Fruit fly (Drosophila melanogaster) whole organism, prepupa: ENCODE results near the gene CG42371.

Source experiments
- CG10631 ChIP-seq: fragments of 200-800 bp; sonication (Bioruptor generic); optimal IDR thresholded peaks from 2 replicates; lab custom pipeline; 2016; ENCODE audit warnings: missing biosample characterization, missing genetic modification characterization
- CG10669 ChIP-seq: fragments of 200-800 bp; sonication (Bioruptor generic); optimal IDR thresholded peaks from 3 replicates; lab custom pipeline; 2018; ENCODE audit warnings: missing biosample characterization, mild to moderate bottlenecking, missing genetic modification characterization, moderate library complexity
- CG11294 ChIP-seq: fragments of 200-800 bp; sonication (Bioruptor generic); IDR thresholded peaks from 2 replicates; pipeline ENCODE4 v1.3.6; 2022; ENCODE audit warnings: missing biosample characterization, missing genetic modification characterization
- CG31627 ChIP-seq: fragments of 200-800 bp; sonication (Bioruptor generic); optimal IDR thresholded peaks from 3 replicates; lab custom pipeline; 2016; ENCODE audit warnings: missing biosample characterization, missing genetic modification characterization
- CG32006 ChIP-seq: fragments of 200-800 bp; sonication (Bioruptor generic); optimal IDR thresholded peaks from 3 replicates; lab custom pipeline; 2017; ENCODE audit warnings: missing biosample characterization, mild to moderate bottlenecking, missing genetic modification characterization
- CG3919 ChIP-seq: fragments of 200-800 bp; sonication (Bioruptor generic); optimal IDR thresholded peaks from 3 replicates; lab custom pipeline; 2016; ENCODE audit warnings: missing biosample characterization, missing genetic modification characterization
- CG6163 ChIP-seq: fragments of 200-800 bp; sonication (Bioruptor generic); IDR thresholded peaks from 3 replicates; pipeline ENCODE4 v1.3.6; 2022; ENCODE audit warnings: missing biosample characterization, missing genetic modification characterization
- CG6276 ChIP-seq: fragments of 200-800 bp; sonication (Bioruptor generic); optimal IDR thresholded peaks from 2 replicates; lab custom pipeline; 2017; ENCODE audit warnings: missing biosample characterization, mild to moderate bottlenecking, missing genetic modification characterization
- CG6792 ChIP-seq: fragments of 200-800 bp; sonication (Bioruptor generic); optimal IDR thresholded peaks from 3 replicates; lab custom pipeline; 2016; ENCODE audit warnings: missing biosample characterization, missing genetic modification characterization
- CG6808 ChIP-seq: fragments of 200-800 bp; sonication (Bioruptor generic); optimal IDR thresholded peaks from 3 replicates; lab custom pipeline; 2017; ENCODE audit warnings: missing biosample characterization, missing genetic modification characterization, mild to moderate bottlenecking, moderate library complexity, missing genetic modification reagents
- CG6854 ChIP-seq: fragments of 200-800 bp; sonication (Bioruptor generic); optimal IDR thresholded peaks from 2 replicates; lab custom pipeline; 2017; ENCODE audit warnings: missing biosample characterization, mild to moderate bottlenecking, missing genetic modification characterization
- CG7368 ChIP-seq: fragments of 200-800 bp; sonication (Bioruptor generic); optimal IDR thresholded peaks from 3 replicates; lab custom pipeline; 2016; ENCODE audit warnings: missing biosample characterization, missing genetic modification characterization
- CG8119 ChIP-seq: fragments of 200-800 bp; sonication (Bioruptor generic); IDR thresholded peaks from 3 replicates; pipeline ENCODE4 v1.3.6; 2022; ENCODE audit warnings: missing biosample characterization, missing genetic modification characterization
- CG8632 ChIP-seq: fragments of 200-800 bp; sonication (Bioruptor generic); optimal IDR thresholded peaks from 3 replicates; lab custom pipeline; 2016; ENCODE audit warnings: missing biosample characterization, missing genetic modification characterization
- CG9139 ChIP-seq: fragments of 200-800 bp; sonication (Bioruptor generic); optimal IDR thresholded peaks from 3 replicates; lab custom pipeline; 2017; ENCODE audit warnings: missing biosample characterization, mild to moderate bottlenecking, missing genetic modification characterization
- Eip75B ChIP-seq: fragments of 200-800 bp; sonication (Bioruptor generic); optimal IDR thresholded peaks from 3 replicates; lab custom pipeline; 2016; ENCODE audit warnings: missing biosample characterization, missing genetic modification characterization
- Eip78C ChIP-seq: fragments of 200-800 bp; sonication (Bioruptor generic); peaks from one replicate; lab custom pipeline; 2016; ENCODE audit warnings: missing biosample characterization, missing genetic modification characterization
- Ets21C ChIP-seq: fragments of 200-800 bp; sonication (Bioruptor generic); optimal IDR thresholded peaks from 3 replicates; lab custom pipeline; 2016; ENCODE audit warnings: missing biosample characterization, missing genetic modification characterization
- Ets96B ChIP-seq: fragments of 200-800 bp; optimal IDR thresholded peaks from 2 replicates; lab custom pipeline; 2019; ENCODE audit warnings: missing biosample characterization, mild to moderate bottlenecking, missing genetic modification characterization, moderate library complexity
- Gug ChIP-seq: fragments of 200-800 bp; sonication (Bioruptor generic); IDR thresholded peaks from 2 replicates; pipeline ENCODE4 v1.3.6; 2022; ENCODE audit warnings: missing biosample characterization, missing genetic modification characterization
- Hr39 ChIP-seq: fragments of 200-800 bp; sonication (Bioruptor generic); optimal IDR thresholded peaks from 2 replicates; lab custom pipeline; 2016; ENCODE audit warnings: missing biosample characterization, missing genetic modification characterization
- Hr4 ChIP-seq: fragments of 200-800 bp; sonication (Bioruptor generic); optimal IDR thresholded peaks from 3 replicates; lab custom pipeline; 2016; ENCODE audit warnings: missing biosample characterization, missing genetic modification characterization
- Met ChIP-seq: fragments of 200-800 bp; sonication (Bioruptor generic); optimal IDR thresholded peaks from 3 replicates; lab custom pipeline; 2016; ENCODE audit warnings: missing biosample characterization, missing genetic modification characterization
- OdsH ChIP-seq: fragments of 200-800 bp; sonication (Bioruptor generic); optimal IDR thresholded peaks from 3 replicates; lab custom pipeline; 2016; ENCODE audit warnings: missing biosample characterization, missing genetic modification characterization
- Smox ChIP-seq: fragments of 200-800 bp; sonication (Bioruptor generic); optimal IDR thresholded peaks from 3 replicates; lab custom pipeline; 2016; ENCODE audit warnings: missing biosample characterization, missing genetic modification characterization
- Sox102F ChIP-seq: fragments of 200-800 bp; sonication (Bioruptor generic); optimal IDR thresholded peaks from 2 replicates; lab custom pipeline; 2016; ENCODE audit warnings: missing biosample characterization, mild to moderate bottlenecking, missing genetic modification characterization
- Sox14 ChIP-seq: fragments of 200-800 bp; sonication (Bioruptor generic); optimal IDR thresholded peaks from 3 replicates; lab custom pipeline; 2016; ENCODE audit warnings: missing biosample characterization, missing genetic modification characterization
- achi ChIP-seq: fragments of 200-800 bp; sonication (Bioruptor generic); optimal IDR thresholded peaks from 3 replicates; lab custom pipeline; 2016; ENCODE audit warnings: missing biosample characterization, missing genetic modification characterization
- acj6 ChIP-seq: fragments of 200-800 bp; sonication (Bioruptor generic); optimal IDR thresholded peaks from 3 replicates; lab custom pipeline; 2016; ENCODE audit warnings: missing biosample characterization, missing genetic modification characterization
- cyc ChIP-seq: fragments of 200-800 bp; sonication (Bioruptor generic); optimal IDR thresholded peaks from 3 replicates; lab custom pipeline; 2016; ENCODE audit warnings: missing biosample characterization, missing genetic modification characterization
- dac ChIP-seq: fragments of 200-800 bp; sonication (Bioruptor generic); optimal IDR thresholded peaks from 2 replicates; lab custom pipeline; 2017; ENCODE audit warnings: missing biosample characterization, mild to moderate bottlenecking, missing genetic modification characterization
- eg ChIP-seq: fragments of 200-800 bp; sonication (Bioruptor generic); IDR thresholded peaks from 3 replicates; pipeline ENCODE4 v1.3.6; 2022; ENCODE audit warnings: missing biosample characterization, missing genetic modification characterization
- esn ChIP-seq: fragments of 200-800 bp; sonication (Bioruptor generic); optimal IDR thresholded peaks from 2 replicates; lab custom pipeline; 2016; ENCODE audit warnings: missing biosample characterization, mild to moderate bottlenecking, missing genetic modification characterization, moderate library complexity
- fd85E ChIP-seq: fragments of 200-800 bp; sonication (Bioruptor generic); optimal IDR thresholded peaks from 3 replicates; lab custom pipeline; 2016; ENCODE audit warnings: missing biosample characterization, missing genetic modification characterization
- fkh ChIP-seq: fragments of 200-800 bp; sonication (Bioruptor generic); optimal IDR thresholded peaks from 3 replicates; lab custom pipeline; 2017; ENCODE audit warnings: missing biosample characterization, mild to moderate bottlenecking, missing genetic modification characterization, moderate library complexity
- pdm3 ChIP-seq: fragments of 200-800 bp; sonication (Bioruptor generic); optimal IDR thresholded peaks from 3 replicates; lab custom pipeline; 2016; ENCODE audit warnings: missing biosample characterization, missing genetic modification characterization
- salr ChIP-seq, 2 experiments: fragments of 200-800 bp; sonication (Bioruptor generic); optimal IDR thresholded peaks; 3 replicates each; lab custom pipeline; 2016 to 2018; ENCODE audit warnings: missing biosample characterization in 2 of 2, missing genetic modification characterization in 2 of 2, mild to moderate bottlenecking in 1 of 2
- spab ChIP-seq: fragments of 200-800 bp; sonication (Bioruptor generic); optimal IDR thresholded peaks from 2 replicates; lab custom pipeline; 2017; ENCODE audit warnings: missing biosample characterization, mild to moderate bottlenecking, missing genetic modification characterization, missing genetic modification reagents
- ss ChIP-seq, 2 experiments: fragments of 200-800 bp; sonication (Bioruptor generic); optimal IDR thresholded peaks; 2 replicates in 1 of 2; 3 replicates in 1 of 2; lab custom pipeline; 2017 to 2018; ENCODE audit warnings: mild to moderate bottlenecking in 2 of 2, missing biosample characterization in 2 of 2, missing genetic modification characterization in 2 of 2, moderate library complexity in 1 of 2
- svp ChIP-seq: fragments of 200-800 bp; sonication (Bioruptor generic); peaks from one replicate; lab custom pipeline; 2016; ENCODE audit warnings: missing biosample characterization, missing genetic modification characterization
- topi ChIP-seq: fragments of 200-800 bp; sonication (Bioruptor generic); optimal IDR thresholded peaks from 3 replicates; lab custom pipeline; 2016; ENCODE audit warnings: missing biosample characterization, missing genetic modification characterization
- vri ChIP-seq: fragments of 200-800 bp; sonication (Bioruptor generic); optimal IDR thresholded peaks from 3 replicates; lab custom pipeline; 2016; ENCODE audit warnings: missing biosample characterization, mild to moderate bottlenecking, missing genetic modification characterization

The CG42371 gene

dm6 chr2L:2180120-2180539 is 36.9 kb downstream of the CG42371 start (continued):
- peak; percentile 72 to 83 for TF ChIP-seq ss (GFP tag; optimal IDR thresholded peaks at IDR 0.05; lab: Kevin White, UChicago)
- TF ChIP-seq Met: peak; percentile 76
- TF ChIP-seq cyc (GFP tag; lab: Kevin White, UChicago): peak; percentile 79
- TF ChIP-seq acj6 (GFP tag; lab: Kevin White, UChicago): peak; percentile 84
- TF ChIP-seq CG6854: peak; percentile 68
- TF ChIP-seq CG7368 (GFP tag; lab: Kevin White, UChicago): peak; percentile 77
- TF ChIP-seq Sox14 (GFP tag; lab: Kevin White, UChicago): peak; percentile 82
- peak; percentile 54 for TF ChIP-seq Ets21C (GFP tag; lab: Kevin White, UChicago)
- TF ChIP-seq, all 60 proteins: peak for 58

DNA sequence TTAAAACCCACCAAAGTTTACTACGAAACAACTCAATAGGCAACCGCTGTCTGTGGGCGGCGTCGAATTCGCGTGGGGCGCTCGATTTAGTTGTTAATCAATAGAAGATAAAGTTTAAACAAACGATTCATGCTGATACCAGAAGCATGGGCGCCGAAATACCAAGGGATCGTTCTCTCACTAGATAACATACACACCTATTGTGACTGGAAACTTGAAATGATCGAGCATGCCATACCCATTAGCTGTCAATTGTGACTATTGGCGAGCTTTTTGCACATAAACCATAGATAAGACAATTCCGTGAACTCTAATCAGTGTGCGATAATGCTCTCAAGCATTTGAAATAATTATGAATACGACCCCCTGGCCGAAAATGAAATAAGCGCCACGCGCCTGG is 37.7 kb downstream of the CG42371 start:
- TF ChIP-seq spab (GFP tag; lab: Kevin White, UChicago) (no peak), fkh (GFP tag; lab: Kevin White, UChicago) (peak; percentile 34), CG7368 (GFP tag; lab: Kevin White, UChicago) (no peak), vri (peak; percentile 19)

DNA sequence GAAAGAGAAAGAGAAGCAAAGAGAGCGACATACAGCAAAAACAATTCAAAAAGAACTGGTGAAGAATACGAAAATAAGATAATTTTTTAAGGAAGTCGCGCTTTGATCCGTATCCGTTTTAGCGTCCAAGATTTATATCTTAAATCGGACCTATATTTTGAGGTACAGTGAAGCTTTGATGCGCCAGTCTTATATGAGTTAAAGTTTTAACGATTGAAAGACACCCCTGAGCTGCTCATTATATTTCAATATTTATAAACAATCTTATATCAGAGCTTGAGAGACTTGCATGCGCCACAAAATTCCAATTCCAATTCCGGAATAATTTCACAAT is 38.3 kb downstream of the CG42371 start:
- TF ChIP-seq Smox (GFP tag; lab: Kevin White, UChicago) (no peak), Hr4 (GFP tag; lab: Kevin White, UChicago) (peak; percentile 69), achi (GFP tag; lab: Kevin White, UChicago) (peak; percentile 35), Sox102F (no peak), svp (GFP tag; lab: Kevin White, UChicago) (peak; percentile 67), acj6 (GFP tag; lab: Kevin White, UChicago) (peak; percentile 40), cyc (GFP tag; lab: Kevin White, UChicago) (no peak), CG6792 (GFP tag; lab: Kevin White, UChicago) (no peak), CG32006 (peak; percentile 14), CG8119 (GFP tag; lab: Robert Waterston, UW) (peak; percentile 50), Hr39 (GFP tag; lab: Kevin White, UChicago) (peak; percentile 27), CG31627 (GFP tag; lab: Kevin White, UChicago) (no peak), Gug (no peak), pdm3 (GFP tag; lab: Kevin White, UChicago) (peak; percentile 11), Sox14 (GFP tag; lab: Kevin White, UChicago) (peak; percentile 3), CG9139 (GFP tag; lab: Kevin White, UChicago) (no peak), Ets96B (tag; lab: Kevin White, UChicago) (no peak), CG10631 (GFP tag; lab: Kevin White, UChicago) (peak; percentile 24), CG6276 (GFP tag; lab: Kevin White, UChicago) (no peak), CG3919 (GFP tag; lab: Kevin White, UChicago) (no peak), OdsH (GFP tag; lab: Kevin White, UChicago) (peak; percentile 56), Eip78C (peak; percentile 62)

DNA sequence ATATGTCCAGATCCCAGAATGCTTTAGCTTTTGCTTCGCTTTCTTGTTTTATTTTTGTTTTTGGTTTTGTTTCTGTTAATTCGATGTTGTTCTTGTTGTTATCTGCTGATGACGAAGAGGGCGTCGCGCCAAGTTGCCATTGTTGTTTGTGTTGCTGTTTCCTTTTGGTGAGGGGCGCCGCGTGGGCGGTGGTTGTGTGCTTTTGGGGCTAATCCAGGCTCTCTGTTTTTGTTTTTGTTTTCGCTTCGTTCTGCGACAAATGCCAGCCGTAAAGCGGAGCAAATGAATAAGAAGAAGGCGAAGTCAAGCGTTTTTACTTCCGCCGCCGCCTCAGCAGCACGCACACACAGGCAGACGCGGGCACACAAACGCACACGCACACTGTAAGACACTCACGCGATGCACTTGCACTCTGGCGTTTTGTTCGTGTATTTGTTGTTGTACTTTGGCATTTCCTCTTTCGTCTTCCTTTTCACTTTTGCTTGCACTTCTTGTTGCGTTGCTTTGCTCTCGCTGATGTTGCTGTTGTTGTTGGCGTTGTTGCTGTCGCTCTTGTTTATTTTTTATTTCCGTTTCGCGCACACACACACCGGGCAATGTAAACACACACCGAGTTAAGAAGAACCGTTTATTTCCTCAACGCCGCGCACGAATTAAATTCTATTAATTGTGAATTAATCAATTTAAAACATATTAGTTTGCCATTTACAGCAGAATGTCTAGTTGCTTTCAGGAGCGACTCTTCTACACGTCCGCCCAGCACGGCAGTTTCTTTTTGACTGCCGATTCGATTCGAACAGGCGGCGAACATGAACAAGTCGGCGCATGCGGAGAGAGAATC is 38.9 kb downstream of the CG42371 start, which contains the start of gene aop:
TSS of gene aop (minus strand) at position 786 of the 841 bp plus-strand sequence.
- TF ChIP-seq CG6808 (GFP tag; lab: Kevin White, UChicago): peak; percentile 40
- TF ChIP-seq CG3919 (GFP tag; lab: Kevin White, UChicago): peak; percentile 40
- TF ChIP-seq Eip78C: peak; percentile 68
- peak; percentile 25 for TF ChIP-seq CG8632 (GFP tag; lab: Kevin White, UChicago)
- TF ChIP-seq fkh (GFP tag; lab: Kevin White, UChicago): peak; percentile 70
- TF ChIP-seq CG6276 (GFP tag; lab: Kevin White, UChicago): peak; percentile 51
- no peak for TF ChIP-seq acj6 (GFP tag; lab: Kevin White, UChicago)
- TF ChIP-seq CG6792 (GFP tag; lab: Kevin White, UChicago): no peak
- TF ChIP-seq Hr4 (GFP tag; lab: Kevin White, UChicago): no peak
- no peak for TF ChIP-seq fd85E (GFP tag; lab: Kevin White, UChicago)
- no peak for TF ChIP-seq Hr39 (GFP tag; lab: Kevin White, UChicago)
- no peak; the same call in 2 of the 3 replicates for TF ChIP-seq eg
- no peak for TF ChIP-seq CG10631 (GFP tag; lab: Kevin White, UChicago)
- no peak for TF ChIP-seq CG11294 (GFP tag; lab: Robert Waterston, UW)
- no peak for TF ChIP-seq CG10669 (GFP tag; lab: Kevin White, UChicago)
- peak; percentile 54 for TF ChIP-seq CG6854
- peak; percentile 23 for TF ChIP-seq esn
- peak; percentile 59 for TF ChIP-seq Eip75B
- peak; percentile 65 for TF ChIP-seq CG6163 (GFP tag; lab: Robert Waterston, UW)
- TF ChIP-seq salr (GFP tag; optimal IDR thresholded peaks at IDR 0.05; lab: Kevin White, UChicago): no peak
- peak; percentile 58 for TF ChIP-seq Met
- TF ChIP-seq svp (GFP tag; lab: Kevin White, UChicago): peak; percentile 85
- peak; percentile 29 for TF ChIP-seq Ets96B (tag; lab: Kevin White, UChicago)
- no peak for TF ChIP-seq dac (GFP tag; lab: Kevin White, UChicago)
- TF ChIP-seq Sox14 (GFP tag; lab: Kevin White, UChicago): peak; percentile 42
- TF ChIP-seq topi (GFP tag; lab: Kevin White, UChicago): peak; percentile 54
